Worm (Caenorhabditis elegans): ENCODE results near the gene lido-13.

The lido-13 gene

DNA sequence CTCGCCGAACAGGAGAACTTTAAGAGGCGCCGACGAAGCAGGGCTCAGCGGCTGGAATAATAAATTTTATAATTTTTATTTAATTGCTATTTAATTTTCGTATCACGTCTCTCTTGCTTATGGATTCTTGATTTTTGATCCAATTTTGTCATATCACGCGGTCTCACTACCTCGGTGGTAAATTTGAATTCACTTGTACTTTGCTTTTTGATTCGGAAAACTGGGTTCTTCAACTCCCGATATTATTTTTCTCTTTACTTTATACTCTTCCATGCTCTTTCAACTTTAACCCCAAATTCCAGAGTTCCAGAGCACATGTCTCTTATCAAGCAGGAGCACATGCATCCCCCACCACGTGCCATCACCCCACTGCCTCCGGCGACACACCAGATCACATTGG, 50.5 kb downstream of the lido-13 start, which contains the start of gene lido-11:
TSS of gene lido-11 (plus strand) at position 301 of the 400 bp plus-strand sequence.
- TF ChIP-seq unc-62 (GFP tag; optimal IDR thresholded peaks at IDR 0.05), result no peak
